Worm (Caenorhabditis elegans) whole organism, L3 larva: ENCODE measurements around the gene fbxb-90.

ENCODE experiments used
- R02D3.7 ChIP-seq: fragments of 150-350 bp; optimal IDR thresholded peaks from 2 replicates; lab custom pipeline; 2014; ENCODE audit warnings: missing biosample characterization, missing genetic modification characterization
- ZK546.5 ChIP-seq: sonication (generic microtip); optimal IDR thresholded peaks from 2 replicates; lab custom pipeline; 2017; ENCODE audit warnings: missing biosample characterization, missing genetic modification characterization
- aly-2 ChIP-seq: fragments of 150-350 bp; optimal IDR thresholded peaks from 2 replicates; lab custom pipeline; 2014; ENCODE audit warnings: missing biosample characterization, missing genetic modification characterization
- ama-1 ChIP-seq: fragments of 150-350 bp; optimal IDR thresholded peaks from 2 replicates; lab custom pipeline; 2018
- ceh-28 ChIP-seq: fragments of 150-350 bp; optimal IDR thresholded peaks from 2 replicates; lab custom pipeline; 2014; ENCODE audit warnings: missing biosample characterization, missing genetic modification reagents, missing genetic modification characterization
- ceh-82 ChIP-seq: fragments of 150-350 bp; optimal IDR thresholded peaks from 2 replicates; lab custom pipeline; 2014; ENCODE audit warnings: missing biosample characterization, missing genetic modification characterization
- daf-12 ChIP-seq: fragments of 150-350 bp; optimal IDR thresholded peaks from 2 replicates; lab custom pipeline; 2014; ENCODE audit warnings: missing biosample characterization, missing genetic modification reagents, missing genetic modification characterization
- egl-27 ChIP-seq: sonication (generic microtip); optimal IDR thresholded peaks from 4 replicates; lab custom pipeline; 2017; ENCODE audit warnings: missing biosample characterization, missing genetic modification reagents, missing genetic modification characterization
- egl-5 ChIP-seq: fragments of 150-350 bp; optimal IDR thresholded peaks from 2 replicates; lab custom pipeline; 2017; ENCODE audit warnings: missing biosample characterization, missing genetic modification reagents, missing genetic modification characterization, inconsistent platforms
- elt-1 ChIP-seq: fragments of 150-350 bp; optimal IDR thresholded peaks from 2 replicates; lab custom pipeline; 2014; ENCODE audit warnings: missing biosample characterization, missing genetic modification characterization
- elt-2 ChIP-seq: sonication (generic microtip); optimal IDR thresholded peaks from 2 replicates; lab custom pipeline; 2016; ENCODE audit warnings: missing genetic modification reagents, mild to moderate bottlenecking, missing genetic modification characterization, missing compliant biosample characterization
- elt-3 ChIP-seq, 3 experiments: fragments of 150-350 bp in 1 of 3; sonication (generic microtip) in 2 of 3; optimal IDR thresholded peaks; 2 replicates in 2 of 3; 4 replicates in 1 of 3; lab custom pipeline; 2014 to 2017; ENCODE audit warnings: missing biosample characterization in 3 of 3, missing genetic modification characterization in 3 of 3
- eor-1 ChIP-seq, 2 experiments: fragments of 150-350 bp; optimal IDR thresholded peaks; 2 replicates each; lab custom pipeline; 2014 to 2018; ENCODE audit warnings: missing biosample characterization in 2 of 2, missing genetic modification characterization in 2 of 2
- fkh-10 ChIP-seq: sonication (generic microtip); optimal IDR thresholded peaks from 2 replicates; lab custom pipeline; 2017; ENCODE audit warnings: missing biosample characterization, missing genetic modification reagents, missing genetic modification characterization
- fkh-2 ChIP-seq: fragments of 150-350 bp; optimal IDR thresholded peaks from 2 replicates; lab custom pipeline; 2014; ENCODE audit warnings: missing biosample characterization, missing genetic modification reagents, missing genetic modification characterization
- fos-1 ChIP-seq: fragments of 150-350 bp; optimal IDR thresholded peaks from 2 replicates; lab custom pipeline; 2014; ENCODE audit warnings: missing biosample characterization, missing genetic modification characterization
- hmg-11 ChIP-seq: sonication (generic microtip); optimal IDR thresholded peaks from 2 replicates; lab custom pipeline; 2016; ENCODE audit warnings: missing genetic modification characterization, missing compliant biosample characterization
- jun-1 ChIP-seq: fragments of 150-350 bp; optimal IDR thresholded peaks from 2 replicates; lab custom pipeline; 2014; ENCODE audit warnings: missing biosample characterization, missing genetic modification reagents, missing genetic modification characterization
- lin-15B ChIP-seq: fragments of 150-350 bp; optimal IDR thresholded peaks from 2 replicates; lab custom pipeline; 2014; ENCODE audit warnings: missing biosample characterization, missing genetic modification characterization
- lin-39 ChIP-seq: fragments of 150-350 bp; optimal IDR thresholded peaks from 2 replicates; lab custom pipeline; 2018; ENCODE audit warnings: missing biosample characterization, missing genetic modification reagents, missing genetic modification characterization
- lsy-12 ChIP-seq: sonication (generic microtip); optimal IDR thresholded peaks from 2 replicates; lab custom pipeline; 2016; ENCODE audit warnings: mild to moderate bottlenecking, missing genetic modification characterization, missing compliant biosample characterization
- mdl-1 ChIP-seq: fragments of 150-350 bp; optimal IDR thresholded peaks from 2 replicates; lab custom pipeline; 2014; ENCODE audit warnings: missing biosample characterization, missing genetic modification characterization
- mml-1 ChIP-seq: fragments of 150-350 bp; sonication (generic microtip); optimal IDR thresholded peaks from 3 replicates; lab custom pipeline; 2014; ENCODE audit warnings: missing biosample characterization, missing genetic modification characterization
- nfya-1 ChIP-seq: sonication (generic microtip); optimal IDR thresholded peaks from 2 replicates; lab custom pipeline; 2017; ENCODE audit warnings: missing genetic modification characterization, mild to moderate bottlenecking, missing compliant biosample characterization, antibody characterized with exemption, moderate library complexity; ENCODE audit not compliant: insufficient read depth
- nhr-11 ChIP-seq: fragments of 150-350 bp; optimal IDR thresholded peaks from 2 replicates; lab custom pipeline; 2014; ENCODE audit warnings: missing biosample characterization, missing genetic modification characterization
- nhr-12 ChIP-seq: fragments of 150-350 bp; optimal IDR thresholded peaks from 2 replicates; lab custom pipeline; 2014; ENCODE audit warnings: missing biosample characterization, missing genetic modification characterization
- nhr-23 ChIP-seq: fragments of 150-350 bp; optimal IDR thresholded peaks from 2 replicates; lab custom pipeline; 2014; ENCODE audit warnings: missing biosample characterization, missing genetic modification reagents, missing genetic modification characterization
- nhr-237 ChIP-seq: fragments of 150-350 bp; optimal IDR thresholded peaks from 2 replicates; lab custom pipeline; 2014; ENCODE audit warnings: missing biosample characterization, missing genetic modification characterization
- nhr-43 ChIP-seq: sonication (generic microtip); optimal IDR thresholded peaks from 2 replicates; lab custom pipeline; 2016; ENCODE audit warnings: mild to moderate bottlenecking, missing genetic modification characterization, missing compliant biosample characterization; ENCODE audit not compliant: poor library complexity, severe bottlenecking
- nhr-67 ChIP-seq: fragments of 150-350 bp; optimal IDR thresholded peaks from 2 replicates; lab custom pipeline; 2014; ENCODE audit warnings: missing biosample characterization, missing genetic modification characterization
- nhr-76 ChIP-seq: fragments of 150-350 bp; sonication (generic microtip); optimal IDR thresholded peaks from 5 replicates; lab custom pipeline; 2014; ENCODE audit warnings: missing biosample characterization, missing genetic modification characterization
- nhr-77 ChIP-seq: fragments of 150-350 bp; optimal IDR thresholded peaks from 2 replicates; lab custom pipeline; 2014; ENCODE audit warnings: missing biosample characterization, missing genetic modification characterization
- skn-1 ChIP-seq: fragments of 150-350 bp; optimal IDR thresholded peaks from 2 replicates; lab custom pipeline; 2014; ENCODE audit warnings: missing biosample characterization, missing genetic modification characterization
- tbx-2 ChIP-seq: sonication (generic microtip); optimal IDR thresholded peaks from 2 replicates; lab custom pipeline; 2016; ENCODE audit warnings: mild to moderate bottlenecking, missing genetic modification characterization, missing compliant biosample characterization
- unc-39 ChIP-seq: sonication (generic microtip); optimal IDR thresholded peaks from 4 replicates; lab custom pipeline; 2017; ENCODE audit warnings: missing biosample characterization, missing genetic modification characterization
- unc-62 ChIP-seq: fragments of 150-350 bp; sonication (generic microtip); optimal IDR thresholded peaks from 4 replicates; lab custom pipeline; 2014; ENCODE audit warnings: missing biosample characterization, missing genetic modification reagents, missing genetic modification characterization
- zag-1 ChIP-seq: fragments of 150-350 bp; optimal IDR thresholded peaks from 2 replicates; lab custom pipeline; 2014; ENCODE audit warnings: missing biosample characterization, missing genetic modification characterization
- ztf-11 ChIP-seq: fragments of 150-350 bp; optimal IDR thresholded peaks from 2 replicates; lab custom pipeline; 2014; ENCODE audit warnings: missing biosample characterization, missing genetic modification characterization
- ztf-4 ChIP-seq: fragments of 150-350 bp; optimal IDR thresholded peaks from 2 replicates; lab custom pipeline; 2014; ENCODE audit warnings: missing biosample characterization, missing genetic modification characterization

fbxb-90 gene

DNA sequence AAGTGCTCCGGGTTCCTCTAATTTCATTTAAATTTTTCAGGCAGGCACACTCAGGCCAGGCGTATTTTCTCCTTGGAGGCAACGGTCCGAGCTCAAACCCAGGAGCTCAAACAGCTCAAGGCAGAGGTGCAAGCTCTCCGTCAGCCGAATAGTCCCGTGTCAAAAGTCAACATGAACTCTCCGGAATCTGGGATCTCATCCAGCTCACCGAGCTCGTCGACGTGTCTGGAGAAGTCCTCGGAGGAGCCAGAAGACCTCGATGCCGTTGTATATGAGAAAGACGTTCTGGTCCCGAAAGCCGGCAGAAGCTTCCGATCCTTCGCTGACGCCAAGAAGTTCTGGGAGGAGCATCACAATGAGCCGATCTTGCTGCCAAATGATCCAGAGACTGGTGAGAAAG, 37.1 kb upstream of the fbxb-90 start:
- TF ChIP-seq mml-1 (tag; lab: Kevin White, UChicago): no peak
- no peak for TF ChIP-seq fkh-10 (GFP tag; lab: Kevin White, UChicago)
- TF ChIP-seq nhr-76 (tag; lab: Kevin White, UChicago): no peak
- TF ChIP-seq nhr-77: no peak
- no peak for TF ChIP-seq lin-15B (tag; lab: Kevin White, UChicago)
- TF ChIP-seq fos-1 (tag; lab: Kevin White, UChicago): no peak
- TF ChIP-seq elt-1: no peak
- no peak for TF ChIP-seq elt-2
- TF ChIP-seq nhr-237 (tag; lab: Kevin White, UChicago): no peak
- TF ChIP-seq nhr-23 (tag; lab: Kevin White, UChicago): no peak
- no peak for TF ChIP-seq unc-62 (GFP tag; lab: Kevin White, UChicago)

DNA sequence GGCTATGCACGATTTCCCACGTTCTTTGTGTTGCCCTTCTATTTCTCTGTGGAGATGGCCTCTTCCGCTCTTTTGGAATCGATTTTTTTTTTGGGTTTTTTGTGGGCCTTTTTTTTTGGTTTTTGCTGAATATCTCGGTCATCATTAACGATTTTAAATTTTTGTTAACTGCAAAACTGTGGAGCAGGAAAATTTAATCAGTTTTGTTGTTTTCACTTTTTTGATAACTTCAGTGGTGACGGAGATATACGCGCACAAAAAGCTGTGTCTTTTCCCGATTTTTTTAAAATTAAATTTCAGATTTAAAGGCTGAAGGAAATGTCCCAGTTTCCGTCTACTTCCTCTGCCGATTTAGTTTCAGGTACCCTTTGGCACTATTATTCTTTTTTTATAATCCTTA, 36.6 kb upstream of the fbxb-90 start, which contains the start of gene T24E12.1:
T24E12.1 (plus strand) TSS at position 301 of the 400 bp plus-strand sequence.
- TF ChIP-seq ceh-28 (tag; lab: Kevin White, UChicago): no peak
- no peak for TF ChIP-seq fos-1 (tag; lab: Kevin White, UChicago)
- no peak for TF ChIP-seq mdl-1 (tag; lab: Kevin White, UChicago)
- TF ChIP-seq nfya-1: no peak
- no peak for TF ChIP-seq skn-1 (tag; lab: Kevin White, UChicago)
- no peak for TF ChIP-seq elt-3 (tag; optimal IDR thresholded peaks at IDR 0.05; lab: Kevin White, UChicago)
- TF ChIP-seq nhr-77: no peak
- no peak for TF ChIP-seq nhr-11 (tag; lab: Kevin White, UChicago)
- no peak for TF ChIP-seq ZK546.5 (tag; lab: Kevin White, UChicago)

DNA sequence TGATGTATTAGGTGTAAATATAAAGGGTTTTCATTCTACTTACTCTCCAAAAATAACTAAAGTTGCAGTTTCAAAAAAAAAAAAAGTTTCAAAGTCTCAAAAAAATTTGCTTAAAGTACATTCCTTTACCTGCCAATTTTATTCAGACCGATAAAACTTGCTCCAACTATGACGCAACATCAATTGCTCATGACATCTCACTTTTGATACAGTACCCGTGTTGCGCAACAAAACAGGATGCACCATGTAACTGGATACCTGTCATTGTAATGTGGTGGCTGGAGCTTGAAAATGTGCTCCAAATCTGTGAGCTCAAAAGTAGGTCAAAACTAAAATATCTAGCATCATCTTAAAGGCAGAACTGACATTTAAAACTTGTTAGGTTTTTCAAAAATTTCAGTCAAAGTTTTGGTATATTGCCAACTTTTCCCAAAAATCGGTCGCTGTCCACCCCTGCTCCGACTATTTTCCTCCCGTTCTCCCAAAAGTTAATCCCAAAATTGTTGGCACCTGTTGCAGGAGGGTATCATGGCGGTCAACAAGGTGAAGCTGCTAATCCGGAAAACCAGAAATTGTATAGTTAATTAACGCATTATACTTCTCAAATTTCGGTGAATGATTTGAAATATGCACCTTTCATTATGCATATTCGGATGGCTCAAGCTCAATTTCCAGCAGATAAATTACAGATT, 33.8 kb upstream of the fbxb-90 start, which contains the start of gene T24E12.2:
T24E12.2 (plus strand) TSS at position 642 of the 692 bp plus-strand sequence.
- no peak for TF ChIP-seq egl-5 (tag; lab: Kevin White, UChicago)
- TF ChIP-seq nhr-237 (tag; lab: Kevin White, UChicago): no peak
- no peak for TF ChIP-seq aly-2 (tag; lab: Kevin White, UChicago)
- no peak for TF ChIP-seq jun-1 (tag; lab: Kevin White, UChicago)
- TF ChIP-seq eor-1 (tag; optimal IDR thresholded peaks at IDR 0.05; lab: Kevin White, UChicago): no peak
- TF ChIP-seq nhr-77: no peak
- no peak for TF ChIP-seq unc-62 (GFP tag; lab: Kevin White, UChicago)
- TF ChIP-seq ztf-11 (tag; lab: Kevin White, UChicago): no peak
- no peak for TF ChIP-seq nhr-76 (tag; lab: Kevin White, UChicago)
- TF ChIP-seq R02D3.7: no peak
- TF ChIP-seq elt-2: no peak
- no peak for TF ChIP-seq egl-27 (tag; lab: Kevin White, UChicago)
- no peak for TF ChIP-seq lin-15B (tag; lab: Kevin White, UChicago)
- no peak for TF ChIP-seq fkh-10 (GFP tag; lab: Kevin White, UChicago)

DNA sequence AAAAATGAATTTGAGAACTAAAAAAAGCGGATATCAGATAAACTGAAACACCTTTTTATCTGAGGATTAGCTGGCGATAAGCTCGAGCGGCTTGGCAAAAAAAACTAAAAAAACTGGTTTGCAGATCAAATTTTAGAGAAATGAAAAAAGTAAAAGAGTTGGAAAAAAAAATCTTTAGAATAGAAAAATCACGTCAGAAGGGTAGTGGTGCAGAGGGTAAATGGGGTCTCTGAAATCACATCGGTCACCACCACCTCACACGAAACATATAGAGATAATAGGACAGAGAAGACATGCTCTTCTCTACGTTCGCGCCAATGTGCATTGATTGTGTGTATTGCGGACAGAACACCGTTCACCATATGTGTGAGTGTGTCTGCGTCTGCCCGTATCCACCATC, 32.6 kb upstream of the fbxb-90 start:
- TF ChIP-seq fos-1 (tag; lab: Kevin White, UChicago) (no peak), nhr-43 (tag; lab: Kevin White, UChicago) (no peak), nhr-67 (tag; lab: Kevin White, UChicago) (no peak), fkh-10 (GFP tag; lab: Kevin White, UChicago) (no peak), unc-62 (GFP tag; lab: Kevin White, UChicago) (no peak), ZK546.5 (tag; lab: Kevin White, UChicago) (no peak), zag-1 (tag; lab: Kevin White, UChicago) (no peak)

DNA sequence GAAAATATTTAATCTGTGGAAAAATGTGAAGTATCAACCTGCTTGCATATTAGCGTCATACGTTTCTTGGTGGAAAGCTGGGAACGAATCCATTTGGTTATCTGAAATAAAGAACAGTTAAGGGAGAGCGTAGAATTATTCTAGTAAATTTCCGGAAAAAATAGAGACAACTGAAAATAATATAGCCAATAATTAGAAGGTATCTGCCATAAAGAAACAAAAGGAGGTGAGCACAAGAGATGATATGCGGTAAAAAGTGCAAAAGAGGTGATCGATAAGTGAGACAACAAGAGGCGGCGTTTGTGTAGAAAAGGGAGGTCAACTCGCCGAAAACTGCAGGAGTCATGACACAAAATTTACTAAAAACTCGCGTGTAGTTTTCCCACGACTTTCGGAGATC, 30.8 kb upstream of the fbxb-90 start, which contains the start of gene T24E12.11:
T24E12.11 (minus strand) TSS at position 101 of the 400 bp plus-strand sequence.
- TF ChIP-seq zag-1 (tag; lab: Kevin White, UChicago) (no peak), skn-1 (tag; lab: Kevin White, UChicago) (no peak), nhr-237 (tag; lab: Kevin White, UChicago) (no peak)
- TF ChIP-seq, all 47 proteins: peak for 0

DNA sequence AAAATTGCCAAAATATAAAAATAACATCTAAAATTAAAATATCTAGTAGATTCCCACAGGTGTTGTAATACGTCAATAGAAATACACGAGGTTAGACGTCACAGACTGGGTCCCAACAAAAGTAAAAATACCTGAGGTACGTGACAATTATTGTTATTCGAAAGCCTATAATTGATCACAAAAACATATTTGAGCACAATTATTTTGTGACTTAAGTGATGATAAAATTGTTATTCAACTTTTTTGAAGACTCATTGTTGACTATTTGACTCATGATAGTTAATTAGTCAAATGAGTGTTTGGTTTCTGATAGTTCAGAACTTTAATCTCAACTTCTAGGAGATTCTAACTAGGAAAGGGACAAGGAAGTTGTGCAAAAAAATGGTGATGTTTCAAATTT, 29.2 kb upstream of the fbxb-90 start:
- TF ChIP-seq ceh-82 (tag; lab: Kevin White, UChicago): no peak
- no peak for TF ChIP-seq ceh-28 (tag; lab: Kevin White, UChicago)
- TF ChIP-seq daf-12 (tag; lab: Kevin White, UChicago): no peak
- TF ChIP-seq fkh-2 (tag; lab: Kevin White, UChicago): no peak
- TF ChIP-seq unc-62 (GFP tag; lab: Kevin White, UChicago): no peak
- TF ChIP-seq mml-1 (tag; lab: Kevin White, UChicago): no peak
- no peak for TF ChIP-seq ama-1 (lab: Kevin White, UChicago)
- TF ChIP-seq tbx-2 (tag; lab: Kevin White, UChicago): no peak
- no peak for TF ChIP-seq nhr-43 (tag; lab: Kevin White, UChicago)
- no peak for TF ChIP-seq nhr-12 (tag; lab: Kevin White, UChicago)
- no peak for TF ChIP-seq lin-39 (tag; lab: Kevin White, UChicago)
- no peak for TF ChIP-seq egl-27 (tag; lab: Kevin White, UChicago)
- no peak for TF ChIP-seq lsy-12 (tag; lab: Kevin White, UChicago)
- no peak for TF ChIP-seq ztf-4 (tag; lab: Kevin White, UChicago)
- no peak for TF ChIP-seq hmg-11 (tag; lab: Kevin White, UChicago)
- no peak for TF ChIP-seq nhr-76 (tag; lab: Kevin White, UChicago)
- TF ChIP-seq nhr-11 (tag; lab: Kevin White, UChicago): no peak
- TF ChIP-seq unc-39 (tag; lab: Kevin White, UChicago): no peak
- TF ChIP-seq zag-1 (tag; lab: Kevin White, UChicago): no peak
